ENCODE assay signal across 5 worm cellular contexts in genomic region chrV:6616294-6616693, ce11.
TF ChIP-seq lines count a peak whose summit lies in the region.

No protein-coding gene starts in this region.

TF ChIP-seq in whole organism, L1 larva, 84 proteins besides CTCF, POLR2A, EP300 and RAD21:
- TF ChIP-seq elt-2 (tag; optimal IDR thresholded peaks at IDR 0.05; lab: Kevin White, UChicago) = peak; percentile 16
- TF ChIP-seq F16B12.6 (tag; optimal IDR thresholded peaks at IDR 0.05; lab: Kevin White, UChicago) = no peak
- no peak for TF ChIP-seq unc-30 (tag; optimal IDR thresholded peaks at IDR 0.05; lab: Kevin White, UChicago)
- TF ChIP-seq ama-1 (optimal IDR thresholded peaks at IDR 0.05; lab: Kevin White, UChicago) = no peak
- no peak for TF ChIP-seq isw-1 (GFP tag; IDR thresholded peaks at IDR 0.05; lab: Robert Waterston, UW)
- no peak for TF ChIP-seq grh-1 (GFP tag; IDR thresholded peaks at IDR 0.05; lab: Robert Waterston, UW)
TF ChIP-seq in whole organism, L1 larva: peak in this region for 1.

TF ChIP-seq in whole organism, L2 larva, 48 proteins besides CTCF, POLR2A, EP300 and RAD21:
- TF ChIP-seq nhr-25 (tag; optimal IDR thresholded peaks at IDR 0.05; lab: Kevin White, UChicago) (no peak), fos-1 (tag; optimal IDR thresholded peaks at IDR 0.05; lab: Kevin White, UChicago) (peak; percentile 31)

TF ChIP-seq in whole organism, L3 larva, 47 proteins besides CTCF, POLR2A, EP300 and RAD21:
- no peak for TF ChIP-seq lsy-12 (tag; optimal IDR thresholded peaks at IDR 0.05; lab: Kevin White, UChicago)
- TF ChIP-seq elt-3 (tag; optimal IDR thresholded peaks at IDR 0.05; lab: Kevin White, UChicago) = no peak
- TF ChIP-seq elt-2 (tag; optimal IDR thresholded peaks at IDR 0.05; lab: Kevin White, UChicago) = peak; percentile 57
- no peak for TF ChIP-seq nhr-25 (tag; optimal IDR thresholded peaks at IDR 0.05; lab: Kevin White, UChicago)
- TF ChIP-seq pqm-1 (tag; optimal IDR thresholded peaks at IDR 0.05; lab: Kevin White, UChicago) = peak; percentile 88
- TF ChIP-seq snpc-4 (tag; optimal IDR thresholded peaks at IDR 0.05; lab: Kevin White, UChicago) = no peak
- no peak for TF ChIP-seq sea-2 (GFP tag; optimal IDR thresholded peaks at IDR 0.05; lab: Kevin White, UChicago)
- TF ChIP-seq ama-1 (optimal IDR thresholded peaks at IDR 0.05; lab: Kevin White, UChicago) = no peak
- peak; percentile 38 for TF ChIP-seq pha-4 (tag; optimal IDR thresholded peaks at IDR 0.05; lab: Kevin White, UChicago)
TF ChIP-seq in whole organism, L3 larva: peak in this region for 3.

TF ChIP-seq in whole organism, L4 larva, 104 proteins besides CTCF, POLR2A, EP300 and RAD21:
- TF ChIP-seq mxl-2 (GFP tag; conservative IDR thresholded peaks at IDR 0.05; lab: Robert Waterston, UW) (no peak), daf-12 (tag; optimal IDR thresholded peaks at IDR 0.05; lab: Kevin White, UChicago) (no peak), pqm-1 (tag; optimal IDR thresholded peaks at IDR 0.05; lab: Kevin White, UChicago) (peak; percentile 52), dmd-6 (GFP tag; IDR thresholded peaks at IDR 0.05; lab: Robert Waterston, UW) (peak; percentile 46; the same call in 1 of the 2 replicates), nhr-28 (tag; optimal IDR thresholded peaks at IDR 0.05; lab: Kevin White, UChicago) (peak; percentile 95), nhr-77 (tag; optimal IDR thresholded peaks at IDR 0.05; lab: Kevin White, UChicago) (no peak), dmd-8 (GFP tag; IDR thresholded peaks at IDR 0.05; lab: Robert Waterston, UW) (no peak), Y105C5A.15 (GFP tag; IDR thresholded peaks at IDR 0.05; lab: Robert Waterston, UW) (no peak), daf-16 (GFP tag; optimal IDR thresholded peaks at IDR 0.05; lab: Kevin White, UChicago) (no peak), daf-16 (tag; optimal IDR thresholded peaks at IDR 0.05; lab: Kevin White, UChicago) (peak; percentile 88), nhr-102 (tag; optimal IDR thresholded peaks at IDR 0.05; lab: Kevin White, UChicago) (no peak), lin-13 (GFP tag; optimal IDR thresholded peaks at IDR 0.05; lab: Kevin White, UChicago) (no peak), gei-8 (GFP tag; optimal IDR thresholded peaks at IDR 0.05; lab: Kevin White, UChicago) (no peak), zfp-3 (GFP tag; conservative IDR thresholded peaks at IDR 0.05; lab: Robert Waterston, UW) (no peak), snpc-4 (tag; optimal IDR thresholded peaks at IDR 0.05; lab: Kevin White, UChicago) (no peak), F26F4.8 (GFP tag; conservative IDR thresholded peaks at IDR 0.05; lab: Robert Waterston, UW) (no peak), daf-19 (GFP tag; conservative IDR thresholded peaks at IDR 0.05; lab: Robert Waterston, UW) (no peak)

TF ChIP-seq in whole organism, young adult, 124 proteins besides CTCF, POLR2A, EP300 and RAD21:
- TF ChIP-seq F33H1.4 (GFP tag; IDR thresholded peaks at IDR 0.05; lab: Robert Waterston, UW) (no peak), nhr-80 (tag; optimal IDR thresholded peaks at IDR 0.05; lab: Kevin White, UChicago) (peak; percentile 23)
